Worm (Caenorhabditis elegans) whole organism, L1 larva: ENCODE data around the gene mlc-7.
A peak's percentile ranks its signal among the peaks of the same experiment; 100 is the strongest.

Experiments used
- C16A3.4 ChIP-seq: fragments of 150-350 bp; optimal IDR thresholded peaks from 2 replicates; lab custom pipeline; 2014; ENCODE audit warnings: missing biosample characterization, missing genetic modification characterization
- F16B12.6 ChIP-seq: fragments of 150-350 bp; optimal IDR thresholded peaks from 2 replicates; lab custom pipeline; 2014; ENCODE audit warnings: missing biosample characterization, missing genetic modification characterization
- aly-2 ChIP-seq: fragments of 150-350 bp; optimal IDR thresholded peaks from 2 replicates; lab custom pipeline; 2014; ENCODE audit warnings: missing biosample characterization, missing genetic modification characterization
- ama-1 ChIP-seq: fragments of 150-350 bp; optimal IDR thresholded peaks from 2 replicates; lab custom pipeline; 2014
- blmp-1 ChIP-seq: fragments of 150-350 bp; optimal IDR thresholded peaks from 2 replicates; lab custom pipeline; 2014; ENCODE audit warnings: missing biosample characterization, missing genetic modification characterization
- ceh-82 ChIP-seq, 3 experiments: fragments of 150-350 bp in 1 of 3; sonication (generic microtip) in 2 of 3; optimal IDR thresholded peaks; 2 replicates each; lab custom pipeline; 2014 to 2017; ENCODE audit warnings: missing biosample characterization in 3 of 3, missing genetic modification characterization in 3 of 3
- ceh-90 ChIP-seq: sonication (generic microtip); optimal IDR thresholded peaks from 2 replicates; lab custom pipeline; 2016; ENCODE audit warnings: missing genetic modification characterization, missing compliant biosample characterization
- ces-1 ChIP-seq: fragments of 150-350 bp; optimal IDR thresholded peaks from 2 replicates; lab custom pipeline; 2014; ENCODE audit warnings: missing biosample characterization, missing genetic modification reagents, missing genetic modification characterization
- egl-13 ChIP-seq: sonication (generic microtip); optimal IDR thresholded peaks from 2 replicates; lab custom pipeline; 2016; ENCODE audit warnings: missing genotype, missing genetic modification reagents, missing genetic modification characterization, missing compliant biosample characterization
- fkh-4 ChIP-seq: sonication (generic microtip); optimal IDR thresholded peaks from 2 replicates; lab custom pipeline; 2016; ENCODE audit warnings: missing compliant biosample characterization, missing genetic modification characterization, borderline replicate concordance
- fkh-8 ChIP-seq: sonication (generic microtip); optimal IDR thresholded peaks from 2 replicates; lab custom pipeline; 2016; ENCODE audit warnings: mild to moderate bottlenecking, missing genetic modification characterization, missing compliant biosample characterization
- fos-1 ChIP-seq: fragments of 150-350 bp; optimal IDR thresholded peaks from 2 replicates; lab custom pipeline; 2014; ENCODE audit warnings: missing biosample characterization, missing genetic modification characterization
- grh-1 ChIP-seq: fragments of 200-800 bp; sonication (Bioruptor generic); IDR thresholded peaks from 2 replicates; pipeline ENCODE4 v1.3.6; 2022; ENCODE audit warnings: missing genetic modification reagents, missing genetic modification characterization, missing compliant biosample characterization
- hlh-17 ChIP-seq: fragments of 200-800 bp; sonication (Bioruptor generic); optimal IDR thresholded peaks from 2 replicates; lab custom pipeline; 2018; ENCODE audit warnings: missing genetic modification characterization, mild to moderate bottlenecking, missing compliant biosample characterization, moderate library complexity, borderline replicate concordance
- hpl-2 ChIP-seq: fragments of 150-350 bp; optimal IDR thresholded peaks from 2 replicates; lab custom pipeline; 2014; ENCODE audit warnings: missing biosample characterization, missing genetic modification reagents, missing genetic modification characterization
- isw-1 ChIP-seq: fragments of 200-800 bp; sonication (Bioruptor generic); IDR thresholded peaks from 2 replicates; pipeline ENCODE4 v1.3.6; 2022; ENCODE audit warnings: missing genetic modification characterization, missing compliant biosample characterization
- lin-13 ChIP-seq: fragments of 150-350 bp; optimal IDR thresholded peaks from 2 replicates; lab custom pipeline; 2014; ENCODE audit warnings: missing biosample characterization, missing genetic modification reagents, missing genetic modification characterization
- lin-14 ChIP-seq: fragments of 200-800 bp; sonication (Bioruptor generic); optimal IDR thresholded peaks from 2 replicates; lab custom pipeline; 2018; ENCODE audit warnings: mild to moderate bottlenecking, missing genetic modification characterization, moderate library complexity, missing compliant biosample characterization
- lin-39 ChIP-seq: fragments of 150-350 bp; optimal IDR thresholded peaks from 2 replicates; lab custom pipeline; 2014; ENCODE audit warnings: missing biosample characterization, missing genetic modification reagents, missing genetic modification characterization
- lir-3 ChIP-seq: sonication (generic microtip); optimal IDR thresholded peaks from 2 replicates; lab custom pipeline; 2016; ENCODE audit warnings: mild to moderate bottlenecking, missing genetic modification characterization, moderate library complexity, missing compliant biosample characterization; ENCODE audit not compliant: poor library complexity
- lsy-2 ChIP-seq, 2 experiments: fragments of 150-350 bp; optimal IDR thresholded peaks; 2 replicates each; lab custom pipeline; 2014; ENCODE audit warnings: missing biosample characterization in 2 of 2, missing genetic modification characterization in 2 of 2
- mef-2 ChIP-seq: fragments of 150-350 bp; optimal IDR thresholded peaks from 2 replicates; lab custom pipeline; 2014; ENCODE audit warnings: missing biosample characterization, missing genetic modification characterization
- mep-1 ChIP-seq: fragments of 150-350 bp; optimal IDR thresholded peaks from 2 replicates; lab custom pipeline; 2014; ENCODE audit warnings: missing biosample characterization, missing genetic modification characterization
- nhr-11 ChIP-seq: fragments of 150-350 bp; optimal IDR thresholded peaks from 2 replicates; lab custom pipeline; 2014; ENCODE audit warnings: missing biosample characterization, missing genetic modification characterization
- nhr-12 ChIP-seq: sonication (generic microtip); optimal IDR thresholded peaks from 2 replicates; lab custom pipeline; 2017; ENCODE audit warnings: missing biosample characterization, missing genetic modification characterization
- nhr-19 ChIP-seq: fragments of 200-800 bp; sonication (Bioruptor generic); conservative IDR thresholded peaks from 2 replicates; pipeline ENCODE4 v1.3.6; 2022; ENCODE audit warnings: missing genetic modification characterization, missing compliant biosample characterization
- nhr-20 ChIP-seq: sonication (generic microtip); optimal IDR thresholded peaks from 2 replicates; lab custom pipeline; 2016; ENCODE audit warnings: mild to moderate bottlenecking, missing genetic modification characterization, missing compliant biosample characterization
- nhr-237 ChIP-seq: fragments of 150-350 bp; optimal IDR thresholded peaks from 2 replicates; lab custom pipeline; 2014; ENCODE audit warnings: missing biosample characterization, missing genetic modification characterization
- nhr-47 ChIP-seq: sonication (generic microtip); optimal IDR thresholded peaks from 2 replicates; lab custom pipeline; 2016; ENCODE audit warnings: mild to moderate bottlenecking, missing genetic modification characterization, moderate library complexity, missing compliant biosample characterization
- nhr-71 ChIP-seq: sonication (generic microtip); optimal IDR thresholded peaks from 2 replicates; lab custom pipeline; 2016; ENCODE audit warnings: mild to moderate bottlenecking, missing genetic modification characterization, moderate library complexity, missing compliant biosample characterization
- nhr-85 ChIP-seq: sonication (generic microtip); peaks from one replicate; lab custom pipeline; 2016; ENCODE audit warnings: missing genetic modification characterization, inconsistent platforms, missing compliant biosample characterization
- pax-3 ChIP-seq: fragments of 200-800 bp; sonication (Bioruptor generic); optimal IDR thresholded peaks from 2 replicates; lab custom pipeline; 2018; ENCODE audit warnings: mild to moderate bottlenecking, missing genetic modification characterization, moderate library complexity, missing compliant biosample characterization
- pqm-1 ChIP-seq: sonication (generic microtip); optimal IDR thresholded peaks from 3 replicates; lab custom pipeline; 2017; ENCODE audit warnings: missing biosample characterization, missing genetic modification characterization
- rnt-1 ChIP-seq: sonication (generic microtip); optimal IDR thresholded peaks from 2 replicates; lab custom pipeline; 2016; ENCODE audit warnings: mild to moderate bottlenecking, missing genetic modification characterization, moderate library complexity, missing compliant biosample characterization
- skn-1 ChIP-seq: fragments of 150-350 bp; optimal IDR thresholded peaks from 2 replicates; lab custom pipeline; 2014; ENCODE audit warnings: missing biosample characterization, missing genetic modification characterization
- sox-4 ChIP-seq: sonication (generic microtip); optimal IDR thresholded peaks from 2 replicates; lab custom pipeline; 2016; ENCODE audit warnings: missing genetic modification characterization, missing compliant biosample characterization
- sup-37 ChIP-seq: fragments of 200-800 bp; sonication (Bioruptor generic); optimal IDR thresholded peaks from 2 replicates; lab custom pipeline; 2018; ENCODE audit warnings: mild to moderate bottlenecking, missing genetic modification characterization, missing compliant biosample characterization
- swsn-7 ChIP-seq: sonication (generic microtip); optimal IDR thresholded peaks from 2 replicates; lab custom pipeline; 2016; ENCODE audit warnings: missing genetic modification characterization, missing compliant biosample characterization
- tbx-2 ChIP-seq: sonication (generic microtip); optimal IDR thresholded peaks from 2 replicates; lab custom pipeline; 2016; ENCODE audit warnings: missing genetic modification characterization, missing compliant biosample characterization
- tlp-1 ChIP-seq: fragments of 150-350 bp; optimal IDR thresholded peaks from 2 replicates; lab custom pipeline; 2014; ENCODE audit warnings: missing biosample characterization, missing genetic modification characterization
- unc-130 ChIP-seq: fragments of 150-350 bp; optimal IDR thresholded peaks from 2 replicates; lab custom pipeline; 2017; ENCODE audit warnings: missing biosample characterization, missing genetic modification characterization, inconsistent platforms
- unc-30 ChIP-seq: sonication (generic microtip); optimal IDR thresholded peaks from 2 replicates; lab custom pipeline; 2017; ENCODE audit warnings: missing biosample characterization, missing genetic modification characterization
- unc-86 ChIP-seq: sonication (generic microtip); optimal IDR thresholded peaks from 2 replicates; lab custom pipeline; 2016; ENCODE audit warnings: missing genetic modification characterization, missing compliant biosample characterization
- zag-1 ChIP-seq: fragments of 150-350 bp; optimal IDR thresholded peaks from 2 replicates; lab custom pipeline; 2014; ENCODE audit warnings: missing biosample characterization, missing genetic modification characterization
- zip-4 ChIP-seq: fragments of 200-800 bp; sonication (Bioruptor generic); optimal IDR thresholded peaks from 2 replicates; lab custom pipeline; 2018; ENCODE audit warnings: mild to moderate bottlenecking, missing genetic modification characterization, moderate library complexity, missing compliant biosample characterization
- ztf-4 ChIP-seq: fragments of 150-350 bp; optimal IDR thresholded peaks from 2 replicates; lab custom pipeline; 2014; ENCODE audit warnings: missing biosample characterization, missing genetic modification characterization

Gene mlc-7

DNA sequence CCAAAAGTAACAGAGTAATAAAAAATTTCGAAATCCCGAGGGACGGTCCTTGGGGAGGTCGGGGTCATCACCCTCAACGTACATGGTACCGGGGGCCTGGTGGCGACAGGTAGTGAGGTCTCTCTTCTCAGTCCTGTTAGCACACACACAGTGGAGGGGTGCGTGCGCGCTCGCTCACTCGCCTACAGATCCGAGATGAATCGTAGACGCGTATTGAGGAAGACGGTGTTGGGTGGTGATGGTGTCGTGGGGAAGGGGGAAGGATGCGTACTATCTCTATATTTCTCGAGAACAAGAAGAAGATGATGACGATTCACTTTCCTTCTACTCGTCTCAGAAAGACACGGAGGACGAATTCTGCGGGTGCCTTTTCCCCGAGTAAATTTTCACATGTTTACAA lies 37.4 kb upstream of the mlc-7 start:
- TF ChIP-seq blmp-1 (peak; percentile 62), nhr-85 (tag; lab: Kevin White, UChicago) (peak; percentile 59), rnt-1 (no peak)

DNA sequence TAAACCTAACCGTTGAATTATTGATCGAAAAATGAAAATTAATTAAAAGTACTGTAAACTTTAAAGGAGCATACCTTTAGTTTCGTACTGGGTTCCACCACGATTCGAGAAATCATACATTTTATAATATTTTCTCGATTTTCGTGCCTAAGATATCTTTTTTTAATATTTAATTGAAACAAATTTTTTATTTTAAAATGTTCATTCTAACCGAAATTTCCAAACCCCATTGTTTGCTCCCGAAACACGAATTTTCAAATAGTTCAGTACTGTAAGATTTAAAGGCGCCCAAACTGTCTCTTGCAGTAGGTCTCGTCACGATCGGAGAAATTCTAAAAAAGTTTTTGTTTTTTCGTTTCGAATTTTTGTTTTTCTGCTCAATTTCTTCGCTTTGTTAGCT lies 36.3 kb upstream of the mlc-7 start:
- no peak for TF ChIP-seq hlh-17 (GFP tag; lab: Kevin White, UChicago)
- no peak for TF ChIP-seq lir-3 (tag; lab: Kevin White, UChicago)
- no peak for TF ChIP-seq zag-1 (tag; lab: Kevin White, UChicago)
- TF ChIP-seq aly-2 (tag; lab: Kevin White, UChicago): no peak
- TF ChIP-seq egl-13 (tag; lab: Kevin White, UChicago): no peak
- no peak for TF ChIP-seq ztf-4 (tag; lab: Kevin White, UChicago)
- no peak for TF ChIP-seq ceh-90
- TF ChIP-seq lin-14: no peak
- no peak for TF ChIP-seq pax-3 (tag; lab: Kevin White, UChicago)
- no peak for TF ChIP-seq ceh-82 (tag; optimal IDR thresholded peaks at IDR 0.05; lab: Kevin White, UChicago)
- no peak for TF ChIP-seq unc-86 (tag; lab: Kevin White, UChicago)
- no peak for TF ChIP-seq tlp-1 (tag; lab: Kevin White, UChicago)
- TF ChIP-seq mef-2 (tag; lab: Kevin White, UChicago): no peak
- TF ChIP-seq isw-1 (GFP tag; lab: Robert Waterston, UW): no peak
- TF ChIP-seq F16B12.6 (tag; lab: Kevin White, UChicago): no peak
- no peak for TF ChIP-seq ces-1
- TF ChIP-seq unc-30 (tag; lab: Kevin White, UChicago): no peak
- no peak for TF ChIP-seq nhr-47 (tag; lab: Kevin White, UChicago)
- no peak for TF ChIP-seq pqm-1 (tag; lab: Kevin White, UChicago)

DNA sequence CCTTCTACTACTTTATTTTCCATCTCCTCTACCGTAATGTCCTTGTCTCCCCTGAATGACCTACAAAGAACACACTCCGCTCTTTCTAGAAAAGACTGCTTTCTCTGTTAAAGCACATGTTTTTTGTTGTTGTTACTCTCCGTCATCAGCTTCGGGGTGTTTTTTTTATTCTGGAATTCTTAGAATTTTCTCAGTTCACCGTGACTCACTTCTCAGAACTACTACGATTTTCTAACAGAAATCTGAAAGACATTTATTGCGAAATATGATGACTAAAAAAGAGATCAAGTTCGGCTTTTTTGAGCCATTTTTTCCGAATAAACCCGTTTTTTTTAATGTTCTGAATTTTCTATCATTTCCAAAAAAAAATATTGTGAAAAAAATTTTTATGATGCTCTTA lies 35.0 kb upstream of the mlc-7 start:
- no peak for TF ChIP-seq ztf-4 (tag; lab: Kevin White, UChicago)
- no peak for TF ChIP-seq grh-1 (GFP tag; lab: Robert Waterston, UW)
- TF ChIP-seq lin-14: peak; percentile 55
- no peak for TF ChIP-seq fkh-4 (tag; lab: Kevin White, UChicago)
- peak in 1 of 2 experiments; percentile 25 for TF ChIP-seq lsy-2 (tag; optimal IDR thresholded peaks at IDR 0.05; lab: Kevin White, UChicago)
- TF ChIP-seq swsn-7 (tag; lab: Kevin White, UChicago): peak; percentile 32
- TF ChIP-seq unc-30 (tag; lab: Kevin White, UChicago): no peak
- peak; percentile 90 for TF ChIP-seq skn-1
- no peak for TF ChIP-seq fos-1 (tag; lab: Kevin White, UChicago)
- no peak for TF ChIP-seq nhr-237
- peak; percentile 63 for TF ChIP-seq pax-3 (tag; lab: Kevin White, UChicago)
- TF ChIP-seq nhr-11: peak; percentile 82
- peak; percentile 39 for TF ChIP-seq mep-1
- TF ChIP-seq nhr-12 (tag; lab: Kevin White, UChicago): no peak
- no peak for TF ChIP-seq hlh-17 (GFP tag; lab: Kevin White, UChicago)
- no peak for TF ChIP-seq hpl-2 (GFP tag; lab: Kevin White, UChicago)
- no peak for TF ChIP-seq lin-39
- peak; percentile 74 for TF ChIP-seq nhr-47 (tag; lab: Kevin White, UChicago)
- peak; percentile 48 for TF ChIP-seq zip-4 (GFP tag; lab: Kevin White, UChicago)
- no peak for TF ChIP-seq ama-1 (lab: Kevin White, UChicago)
- TF ChIP-seq lin-13 (GFP tag; lab: Kevin White, UChicago): peak; percentile 43
- TF ChIP-seq sox-4 (tag; lab: Kevin White, UChicago): peak; percentile 39
- TF ChIP-seq fkh-8 (tag; lab: Kevin White, UChicago): peak; percentile 96
- peak; percentile 87 for TF ChIP-seq nhr-71 (tag; lab: Kevin White, UChicago)
- TF ChIP-seq unc-130: no peak
- TF ChIP-seq tbx-2 (tag; lab: Kevin White, UChicago): no peak
- TF ChIP-seq sup-37 (GFP tag; lab: Kevin White, UChicago): no peak
- TF ChIP-seq nhr-20 (tag; lab: Kevin White, UChicago): peak; percentile 13
- no peak for TF ChIP-seq C16A3.4
- no peak for TF ChIP-seq nhr-19
